Worm (Caenorhabditis elegans) whole organism, early embryonic: ENCODE results near the gene C15B12.4.

Experiments
- B0310.2 ChIP-seq: sonication (generic microtip); optimal IDR thresholded peaks from 2 replicates; lab custom pipeline; 2016; ENCODE audit warnings: mild to moderate bottlenecking, missing genetic modification characterization, missing compliant biosample characterization
- F13C5.2 ChIP-seq: sonication (generic microtip); optimal IDR thresholded peaks from 2 replicates; lab custom pipeline; 2017; ENCODE audit warnings: mild to moderate bottlenecking, missing genetic modification characterization, inconsistent platforms, missing compliant biosample characterization
- aly-1 ChIP-seq: sonication (generic microtip); optimal IDR thresholded peaks from 2 replicates; lab custom pipeline; 2016; ENCODE audit warnings: missing genetic modification characterization, missing compliant biosample characterization
- ama-1 ChIP-seq: fragments of 150-350 bp; optimal IDR thresholded peaks from 2 replicates; lab custom pipeline; 2014
- ceh-13 ChIP-seq: fragments of 200-800 bp; sonication (Bioruptor generic); optimal IDR thresholded peaks from 2 replicates; lab custom pipeline; 2018; ENCODE audit warnings: mild to moderate bottlenecking, missing genetic modification characterization, missing compliant biosample characterization
- ceh-36 ChIP-seq: sonication (generic microtip); optimal IDR thresholded peaks from 2 replicates; lab custom pipeline; 2016; ENCODE audit warnings: missing genetic modification characterization, inconsistent platforms, missing compliant biosample characterization
- ets-7 ChIP-seq: sonication (generic microtip); optimal IDR thresholded peaks from 2 replicates; lab custom pipeline; 2016; ENCODE audit warnings: missing genotype, missing genetic modification characterization, missing compliant biosample characterization
- flt-1 ChIP-seq: fragments of 200-800 bp; sonication (Bioruptor generic); IDR thresholded peaks from 2 replicates; pipeline ENCODE4 v1.3.6; 2022; ENCODE audit warnings: missing genetic modification characterization, missing compliant biosample characterization
- hmbx-1 ChIP-seq: sonication (generic microtip); optimal IDR thresholded peaks from 2 replicates; lab custom pipeline; 2016; ENCODE audit warnings: mild to moderate bottlenecking, missing genetic modification characterization, missing compliant biosample characterization
- hmg-4 ChIP-seq: fragments of 200-800 bp; sonication (Bioruptor generic); optimal IDR thresholded peaks from 2 replicates; lab custom pipeline; 2018; ENCODE audit warnings: mild to moderate bottlenecking, missing genetic modification characterization, missing compliant biosample characterization
- hnd-1 ChIP-seq: sonication (generic microtip); optimal IDR thresholded peaks from 2 replicates; lab custom pipeline; 2016; ENCODE audit warnings: missing genetic modification characterization, missing compliant biosample characterization
- pes-1 ChIP-seq: fragments of 200-800 bp; sonication (Bioruptor generic); IDR thresholded peaks from 2 replicates; pipeline ENCODE4 v1.3.6; 2022; ENCODE audit warnings: missing genetic modification reagents, missing genetic modification characterization, missing compliant biosample characterization
- scrt-1 ChIP-seq: fragments of 200-800 bp; sonication (Bioruptor generic); IDR thresholded peaks from 2 replicates; pipeline ENCODE4 v1.3.6; 2022; ENCODE audit warnings: missing genetic modification characterization, missing compliant biosample characterization
- sea-1 ChIP-seq: fragments of 200-800 bp; sonication (Bioruptor generic); conservative IDR thresholded peaks from 2 replicates; pipeline ENCODE4 v1.3.6; 2022; ENCODE audit warnings: missing genetic modification characterization, missing compliant biosample characterization
- tbx-11 ChIP-seq: fragments of 200-800 bp; sonication (Bioruptor generic); IDR thresholded peaks from 2 replicates; pipeline ENCODE4 v1.3.6; 2022; ENCODE audit warnings: missing genetic modification characterization, missing compliant biosample characterization
- tbx-37 ChIP-seq: fragments of 200-800 bp; sonication (Bioruptor generic); conservative IDR thresholded peaks from 2 replicates; pipeline ENCODE4 v1.3.6; 2022; ENCODE audit warnings: missing genetic modification reagents, missing genetic modification characterization, missing compliant biosample characterization
- tra-4 ChIP-seq: sonication (generic microtip); optimal IDR thresholded peaks from 2 replicates; lab custom pipeline; 2017; ENCODE audit warnings: missing genetic modification characterization, missing compliant biosample characterization

Gene C15B12.4

ce11 chrX:6473698-6474314 lies at the start of gene C15B12.4, which contains the start of gene C15B12.8:
TSS of gene C15B12.4 (minus strand) at chrX:6473748.
TSS of gene C15B12.8 (plus strand) at chrX:6474264.
- TF ChIP-seq tra-4 (no peak), sea-1 (GFP tag; lab: Robert Waterston, UW) (no peak), flt-1 (GFP tag; lab: Robert Waterston, UW) (no peak), ceh-13 (GFP tag; lab: Kevin White, UChicago) (no peak), ets-7 (tag; lab: Kevin White, UChicago) (no peak), scrt-1 (GFP tag; lab: Robert Waterston, UW) (no peak), hmbx-1 (tag; lab: Kevin White, UChicago) (no peak)

DNA sequence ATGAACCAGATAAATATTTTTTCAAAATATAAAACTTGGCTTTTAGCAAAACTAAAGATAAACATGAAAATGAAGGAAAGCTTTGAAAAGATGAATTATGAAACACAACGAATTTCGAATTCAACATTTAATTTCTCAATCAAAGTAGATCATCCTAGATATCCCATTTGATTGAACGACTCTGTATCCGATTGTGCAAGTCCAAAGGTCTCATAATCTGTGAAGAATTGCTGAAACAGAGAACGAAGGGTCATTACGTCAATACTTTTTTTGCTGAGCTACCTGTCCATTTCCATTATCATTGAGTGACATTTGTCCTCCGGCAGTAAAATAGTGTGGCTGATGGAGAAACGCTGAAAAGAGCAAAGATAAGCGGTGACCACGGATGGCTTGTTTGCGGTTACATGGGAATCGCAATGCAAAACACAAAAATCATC lies 49.1 kb upstream of the C15B12.4 start:
- TF ChIP-seq tbx-11, result no peak

DNA sequence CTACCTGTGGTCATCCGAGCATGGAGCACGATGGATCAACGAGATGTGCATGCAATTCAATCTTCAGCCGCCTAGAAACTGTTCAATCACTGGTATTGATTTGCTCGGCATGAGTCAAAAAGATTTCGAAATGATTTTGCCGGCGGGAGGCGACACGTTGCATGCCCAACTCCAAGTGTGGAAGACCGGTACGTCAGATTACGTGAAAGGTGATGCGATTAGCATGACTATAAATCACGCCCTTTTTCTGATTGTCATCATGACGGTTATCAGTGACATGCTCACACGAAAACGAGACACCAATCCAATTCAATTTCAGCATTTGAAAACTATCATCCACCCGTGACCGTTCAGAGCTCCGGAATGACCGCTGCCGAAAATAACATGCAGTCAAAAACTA lies 47.1 kb upstream of the C15B12.4 start:
- no peak for TF ChIP-seq tbx-11
- no peak for TF ChIP-seq hmbx-1 (tag; lab: Kevin White, UChicago)
- TF ChIP-seq F13C5.2 (tag; lab: Kevin White, UChicago), result no peak

- TF ChIP-seq aly-1 (tag; lab: Kevin White, UChicago) (no peak), hmg-4 (GFP tag; lab: Kevin White, UChicago) (no peak), ceh-36 (tag; lab: Kevin White, UChicago) (no peak), tbx-11 (no peak), ceh-13 (GFP tag; lab: Kevin White, UChicago) (no peak), tra-4 (no peak), B0310.2 (tag; lab: Kevin White, UChicago) (no peak), flt-1 (GFP tag; lab: Robert Waterston, UW) (no peak), ama-1 (lab: Kevin White, UChicago) (no peak), hnd-1 (tag; lab: Kevin White, UChicago) (no peak), sea-1 (GFP tag; lab: Robert Waterston, UW) (no peak)
Measured at ce11 chrX:6519946-6520345, 46.4 kb upstream of the C15B12.4 start.

DNA sequence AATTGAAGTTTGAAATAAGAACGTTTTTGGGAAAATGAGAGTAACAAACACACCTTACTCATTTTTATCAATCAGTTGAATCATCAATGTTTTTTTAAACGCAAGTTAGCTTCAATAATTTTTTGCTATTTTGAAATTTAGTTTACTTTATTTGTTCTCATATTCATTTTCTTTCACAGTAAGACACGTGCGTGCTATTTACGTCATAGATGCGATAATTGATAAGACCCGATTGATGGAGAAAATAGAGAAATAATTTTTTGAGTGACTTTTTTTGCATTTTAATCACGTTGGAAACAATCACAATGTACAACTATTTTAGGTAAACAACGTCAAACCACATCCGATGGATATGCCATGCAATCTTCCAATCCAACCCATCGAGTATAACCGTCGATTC lies 45.9 kb upstream of the C15B12.4 start:
- TF ChIP-seq hmg-4 (GFP tag; lab: Kevin White, UChicago) (no peak), pes-1 (GFP tag; lab: Robert Waterston, UW) (no peak), scrt-1 (GFP tag; lab: Robert Waterston, UW) (no peak), sea-1 (GFP tag; lab: Robert Waterston, UW) (no peak), hnd-1 (tag; lab: Kevin White, UChicago) (no peak), ceh-13 (GFP tag; lab: Kevin White, UChicago) (no peak), tra-4 (no peak)

- TF ChIP-seq hmg-4 (GFP tag; lab: Kevin White, UChicago) (no peak), ceh-36 (tag; lab: Kevin White, UChicago) (no peak), scrt-1 (GFP tag; lab: Robert Waterston, UW) (no peak), tbx-37 (GFP tag; lab: Robert Waterston, UW) (no peak), ama-1 (lab: Kevin White, UChicago) (no peak), F13C5.2 (tag; lab: Kevin White, UChicago) (no peak), ets-7 (tag; lab: Kevin White, UChicago) (no peak), tbx-11 (no peak), hnd-1 (tag; lab: Kevin White, UChicago) (no peak), B0310.2 (tag; lab: Kevin White, UChicago) (no peak), ceh-13 (GFP tag; lab: Kevin White, UChicago) (no peak), aly-1 (tag; lab: Kevin White, UChicago) (no peak), flt-1 (GFP tag; lab: Robert Waterston, UW) (no peak), hmbx-1 (tag; lab: Kevin White, UChicago) (no peak), pes-1 (GFP tag; lab: Robert Waterston, UW) (no peak), sea-1 (GFP tag; lab: Robert Waterston, UW) (no peak), tra-4 (no peak)
Measured at ce11 chrX:6518537-6518936, 45.0 kb upstream of the C15B12.4 start, which contains the start of gene ets-4. TSS of gene ets-4 (plus strand) at chrX:6518883.

- TF ChIP-seq tra-4 (no peak), ceh-36 (tag; lab: Kevin White, UChicago) (no peak), sea-1 (GFP tag; lab: Robert Waterston, UW) (no peak), pes-1 (GFP tag; lab: Robert Waterston, UW) (no peak), aly-1 (tag; lab: Kevin White, UChicago) (no peak), ceh-13 (GFP tag; lab: Kevin White, UChicago) (no peak), hmg-4 (GFP tag; lab: Kevin White, UChicago) (no peak), tbx-37 (GFP tag; lab: Robert Waterston, UW) (no peak), ets-7 (tag; lab: Kevin White, UChicago) (no peak), hnd-1 (tag; lab: Kevin White, UChicago) (no peak), ama-1 (lab: Kevin White, UChicago) (no peak), tbx-11 (no peak), scrt-1 (GFP tag; lab: Robert Waterston, UW) (no peak), F13C5.2 (tag; lab: Kevin White, UChicago) (no peak), hmbx-1 (tag; lab: Kevin White, UChicago) (no peak), flt-1 (GFP tag; lab: Robert Waterston, UW) (no peak), B0310.2 (tag; lab: Kevin White, UChicago) (no peak)
Measured at ce11 chrX:6517025-6517770, 43.6 kb upstream of the C15B12.4 start.
